Fruit fly (Drosophila melanogaster) whole organism, pupa: ENCODE data around the gene CG1983.

Source experiments
- CG12605 ChIP-seq: fragments of 200-800 bp; sonication (Bioruptor generic); IDR thresholded peaks from 2 replicates; pipeline ENCODE4 v1.3.6; 2022; ENCODE audit warnings: missing biosample characterization, missing genetic modification characterization
- CG13204 ChIP-seq: fragments of 200-800 bp; sonication (Bioruptor generic); optimal IDR thresholded peaks from 2 replicates; lab custom pipeline; 2018; ENCODE audit warnings: missing biosample characterization, mild to moderate bottlenecking, missing genetic modification characterization, moderate library complexity
- CG17806 ChIP-seq: fragments of 200-800 bp; sonication (Bioruptor generic); optimal IDR thresholded peaks from 2 replicates; lab custom pipeline; 2018; ENCODE audit warnings: missing biosample characterization, mild to moderate bottlenecking, missing genetic modification characterization, moderate library complexity
- CG4496 ChIP-seq: fragments of 200-800 bp; sonication (Bioruptor generic); IDR thresholded peaks from 3 replicates; pipeline ENCODE4 v1.3.6; 2022; ENCODE audit warnings: missing biosample characterization, missing genetic modification characterization
- CG8159 ChIP-seq: fragments of 200-800 bp; sonication (Bioruptor generic); optimal IDR thresholded peaks from 3 replicates; lab custom pipeline; 2018; ENCODE audit warnings: missing biosample characterization, mild to moderate bottlenecking, missing genetic modification characterization, moderate library complexity
- CG8301 ChIP-seq: fragments of 200-800 bp; sonication (Bioruptor generic); optimal IDR thresholded peaks from 2 replicates; lab custom pipeline; 2018; ENCODE audit warnings: missing biosample characterization, mild to moderate bottlenecking, missing genetic modification characterization
- CG9948 ChIP-seq: fragments of 200-800 bp; sonication (Bioruptor generic); optimal IDR thresholded peaks from 2 replicates; lab custom pipeline; 2018; ENCODE audit warnings: missing biosample characterization, mild to moderate bottlenecking, missing genetic modification characterization, moderate library complexity
- EcR ChIP-seq: fragments of 200-800 bp; sonication (Bioruptor generic); optimal IDR thresholded peaks from 3 replicates; lab custom pipeline; 2019; ENCODE audit warnings: missing biosample characterization, missing genetic modification characterization, mild to moderate bottlenecking, moderate library complexity, missing genetic modification reagents
- Pif1A ChIP-seq: fragments of 200-800 bp; sonication (Bioruptor generic); optimal IDR thresholded peaks from 3 replicates; lab custom pipeline; 2016; ENCODE audit warnings: missing biosample characterization, missing genetic modification characterization
- fd96Ca ChIP-seq: fragments of 200-800 bp; sonication (Bioruptor generic); IDR thresholded peaks from 3 replicates; pipeline ENCODE4 v1.3.6; 2022; ENCODE audit warnings: missing biosample characterization, missing genetic modification characterization
- gl ChIP-seq: fragments of 200-800 bp; sonication (Bioruptor generic); optimal IDR thresholded peaks from 2 replicates; lab custom pipeline; 2018; ENCODE audit warnings: missing biosample characterization, mild to moderate bottlenecking, missing genetic modification characterization
- rn ChIP-seq: fragments of 200-800 bp; sonication (Bioruptor generic); IDR thresholded peaks from 2 replicates; pipeline ENCODE4 v1.3.6; 2022; ENCODE audit warnings: missing biosample characterization, missing genetic modification characterization

- TF ChIP-seq CG13204 (GFP tag; lab: Kevin White, UChicago) (no peak), gl (tag; lab: Kevin White, UChicago) (no peak), CG8159 (tag; lab: Kevin White, UChicago) (no peak), fd96Ca (GFP tag; lab: Robert Waterston, UW) (no peak), CG4496 (GFP tag; lab: Robert Waterston, UW) (no peak), CG8301 (no peak), rn (GFP tag; lab: Robert Waterston, UW) (no peak), EcR (GFP tag; lab: Kevin White, UChicago) (no peak), Pif1A (GFP tag; lab: Kevin White, UChicago) (no peak), CG12605 (GFP tag; lab: Robert Waterston, UW) (no peak), CG17806 (tag; lab: Kevin White, UChicago) (no peak), CG9948 (no peak)
Observed at dm6 chr3R:30174160-30175002, 3.1 kb downstream of the CG1983 start, which contains the start of gene Mlc2.
